Worm (Caenorhabditis elegans): ENCODE data around the gene tpan-1.

tpan-1 gene

DNA sequence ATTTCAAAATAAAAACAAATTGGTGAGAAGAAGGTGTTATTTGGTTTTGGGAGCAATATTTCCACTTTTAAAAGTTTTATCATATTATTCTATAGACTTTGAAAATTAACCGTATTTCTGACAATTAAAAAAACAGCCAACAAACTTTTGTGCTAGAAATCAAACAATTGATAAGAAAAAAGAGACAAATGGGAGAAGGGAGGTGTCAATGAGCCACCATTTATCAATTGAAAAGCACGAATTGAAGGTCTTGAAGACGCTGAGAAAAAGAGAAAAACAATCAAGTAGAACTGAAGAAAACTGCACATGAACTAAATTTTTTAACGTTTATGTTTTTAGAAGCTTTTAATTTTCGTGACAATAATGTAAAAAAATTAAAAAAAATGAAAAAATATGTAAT lies 18.5 kb upstream of the tpan-1 start:
- peak; percentile 71 for TF ChIP-seq elt-2 (tag; optimal IDR thresholded peaks at IDR 0.05)
- peak; percentile 37 for TF ChIP-seq pqm-1 (tag; optimal IDR thresholded peaks at IDR 0.05)
- no peak for TF ChIP-seq nhr-43 (tag; optimal IDR thresholded peaks at IDR 0.05; ENCODE audit: poor library complexity, severe bottlenecking)
- TF ChIP-seq ZK546.5 (tag; optimal IDR thresholded peaks at IDR 0.05), result no peak
- no peak for TF ChIP-seq unc-62 (GFP tag; optimal IDR thresholded peaks at IDR 0.05)
- no peak for TF ChIP-seq nhr-67 (tag; optimal IDR thresholded peaks at IDR 0.05)
- TF ChIP-seq nhr-237 (tag; optimal IDR thresholded peaks at IDR 0.05), result no peak
- no peak for TF ChIP-seq nfya-1 (tag; optimal IDR thresholded peaks at IDR 0.05; ENCODE audit: insufficient read depth)

DNA sequence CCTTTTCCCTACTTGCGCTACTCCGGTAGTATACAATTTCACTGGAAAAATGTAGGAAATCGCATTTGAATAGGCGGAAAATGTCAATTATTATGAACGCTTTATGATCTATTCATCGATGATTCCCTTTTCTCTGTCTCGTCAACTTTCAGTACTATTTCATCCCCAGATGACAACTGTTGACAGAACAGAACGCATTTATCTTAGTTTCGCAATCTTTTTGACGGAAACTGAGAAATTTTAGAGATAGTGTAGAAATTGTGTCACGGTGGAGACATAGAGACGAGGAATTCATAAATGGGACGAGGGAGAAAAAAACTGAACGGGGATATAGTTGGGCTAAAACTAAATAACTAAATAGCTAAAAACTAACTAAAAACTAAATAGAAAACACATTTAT lies 17.6 kb upstream of the tpan-1 start:
- no peak for TF ChIP-seq nhr-12 (tag; optimal IDR thresholded peaks at IDR 0.05)
- no peak for TF ChIP-seq tbx-2 (tag; optimal IDR thresholded peaks at IDR 0.05)
- TF ChIP-seq nhr-23 (tag; optimal IDR thresholded peaks at IDR 0.05), result peak; percentile 2
- TF ChIP-seq egl-5 (tag; optimal IDR thresholded peaks at IDR 0.05), result no peak
- TF ChIP-seq fkh-10 (GFP tag; optimal IDR thresholded peaks at IDR 0.05), result no peak
- peak; percentile 24 for TF ChIP-seq unc-62 (GFP tag; optimal IDR thresholded peaks at IDR 0.05)

DNA sequence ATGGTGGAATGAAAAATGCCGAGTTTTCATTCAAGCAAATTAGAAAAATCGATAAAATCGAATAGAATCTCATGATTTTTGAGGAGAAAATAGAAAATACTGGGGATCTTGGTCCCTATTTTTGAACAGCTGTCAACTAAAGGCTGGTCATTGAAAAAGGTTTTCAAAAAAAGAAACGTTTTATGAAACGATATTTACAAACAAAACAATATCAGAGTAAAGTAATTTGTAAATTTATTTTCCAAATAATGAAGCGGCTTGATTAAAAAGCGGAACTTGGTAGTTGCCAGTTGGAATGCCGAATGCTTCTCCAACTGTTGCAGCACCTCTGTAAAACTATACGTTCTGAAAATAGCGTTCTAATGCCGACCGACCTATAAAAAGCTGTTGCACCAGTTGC lies 15.7 kb upstream of the tpan-1 start, which contains the start of gene F38A6.5:
F38A6.5 (minus strand) TSS at position 101 of the 400 bp plus-strand sequence.
- TF ChIP-seq jun-1 (tag; optimal IDR thresholded peaks at IDR 0.05) (no peak), pqm-1 (tag; optimal IDR thresholded peaks at IDR 0.05) (no peak), ceh-28 (tag; optimal IDR thresholded peaks at IDR 0.05) (peak; percentile 2)

- peak; percentile 14 for TF ChIP-seq nhr-25 (tag; optimal IDR thresholded peaks at IDR 0.05)
- no peak for TF ChIP-seq ZK546.5 (tag; optimal IDR thresholded peaks at IDR 0.05)
- no peak for TF ChIP-seq lin-39 (tag; optimal IDR thresholded peaks at IDR 0.05)
- TF ChIP-seq elt-2 (tag; optimal IDR thresholded peaks at IDR 0.05), result no peak
- no peak for TF ChIP-seq jun-1 (tag; optimal IDR thresholded peaks at IDR 0.05)
These were observed 14.0 kb upstream of the tpan-1 start, which contains the start of gene F38A6.4 for ce11 chrV:20775269-20775668. Gene F38A6.4, minus strand, starts transcription at chrV:20775369.

- TF ChIP-seq nhr-28 (tag; optimal IDR thresholded peaks at IDR 0.05) (no peak), elt-3 (tag; optimal IDR thresholded peaks at IDR 0.05) (no peak), lin-39 (tag; optimal IDR thresholded peaks at IDR 0.05) (peak; percentile 71), R02D3.7 (tag; optimal IDR thresholded peaks at IDR 0.05) (no peak), ama-1 (optimal IDR thresholded peaks at IDR 0.05) (peak; percentile 92), ceh-28 (tag; optimal IDR thresholded peaks at IDR 0.05) (peak; percentile 17), lin-15B (tag; optimal IDR thresholded peaks at IDR 0.05) (peak; percentile 26), nhr-43 (tag; optimal IDR thresholded peaks at IDR 0.05; ENCODE audit: poor library complexity, severe bottlenecking) (no peak), lsy-12 (tag; optimal IDR thresholded peaks at IDR 0.05) (no peak), ceh-9 (tag; optimal IDR thresholded peaks at IDR 0.05) (no peak), nhr-25 (tag; optimal IDR thresholded peaks at IDR 0.05) (no peak), daf-12 (tag; optimal IDR thresholded peaks at IDR 0.05) (no peak), pha-4 (tag; optimal IDR thresholded peaks at IDR 0.05) (no peak), elt-1 (tag; optimal IDR thresholded peaks at IDR 0.05) (peak; percentile 1), mml-1 (tag; optimal IDR thresholded peaks at IDR 0.05) (no peak), mdl-1 (tag; optimal IDR thresholded peaks at IDR 0.05) (peak; percentile 15), nhr-11 (tag; optimal IDR thresholded peaks at IDR 0.05) (no peak), snpc-4 (tag; optimal IDR thresholded peaks at IDR 0.05) (peak; percentile 59), fkh-10 (GFP tag; optimal IDR thresholded peaks at IDR 0.05) (no peak), ZK546.5 (tag; optimal IDR thresholded peaks at IDR 0.05) (no peak), nhr-67 (tag; optimal IDR thresholded peaks at IDR 0.05) (no peak), hmg-11 (tag; optimal IDR thresholded peaks at IDR 0.05) (peak; percentile 37), ztf-4 (tag; optimal IDR thresholded peaks at IDR 0.05) (no peak), elt-2 (tag; optimal IDR thresholded peaks at IDR 0.05) (peak; percentile 46), nfya-1 (tag; optimal IDR thresholded peaks at IDR 0.05; ENCODE audit: insufficient read depth) (peak; percentile 75), pqm-1 (tag; optimal IDR thresholded peaks at IDR 0.05) (peak; percentile 7), zag-1 (tag; optimal IDR thresholded peaks at IDR 0.05) (no peak), ceh-16 (tag; optimal IDR thresholded peaks at IDR 0.05) (no peak), jun-1 (tag; optimal IDR thresholded peaks at IDR 0.05) (peak; percentile 80), fos-1 (tag; optimal IDR thresholded peaks at IDR 0.05) (no peak), nhr-12 (tag; optimal IDR thresholded peaks at IDR 0.05) (no peak), eor-1 (tag; optimal IDR thresholded peaks at IDR 0.05) (no peak), sea-2 (GFP tag; optimal IDR thresholded peaks at IDR 0.05) (no peak), ceh-82 (tag; optimal IDR thresholded peaks at IDR 0.05) (no peak), nhr-76 (tag; optimal IDR thresholded peaks at IDR 0.05) (no peak), nhr-77 (tag; optimal IDR thresholded peaks at IDR 0.05) (no peak)
These were observed 12.5 kb upstream of the tpan-1 start for ce11 chrV:20776761-20777160.

All from whole organism, L3 larva.